Fruit fly (Drosophila melanogaster) whole organism, embryonic: ENCODE data around the gene Fpgs1.
A peak's percentile ranks its signal among the peaks of the same experiment; 100 is the strongest.

Experiments used
- CG10147 ChIP-seq: fragments of 200-800 bp; sonication (Bioruptor generic); optimal IDR thresholded peaks from 2 replicates; lab custom pipeline; 2019; ENCODE audit warnings: missing biosample characterization, mild to moderate bottlenecking, missing genetic modification characterization, moderate library complexity
- CG10431 ChIP-seq: fragments of 200-800 bp; sonication (Bioruptor generic); optimal IDR thresholded peaks from 3 replicates; lab custom pipeline; 2018; ENCODE audit warnings: missing biosample characterization, mild to moderate bottlenecking, missing genetic modification characterization
- CG12769 ChIP-seq: fragments of 200-800 bp; sonication (Bioruptor generic); optimal IDR thresholded peaks from 2 replicates; lab custom pipeline; 2019; ENCODE audit warnings: missing biosample characterization, mild to moderate bottlenecking, missing genetic modification characterization, moderate library complexity
- CG13287 ChIP-seq: fragments of 200-800 bp; sonication (Bioruptor generic); IDR thresholded peaks from 2 replicates; pipeline ENCODE4 v1.3.6; 2022; ENCODE audit warnings: missing biosample characterization, missing genetic modification characterization; ENCODE audit not compliant: partially characterized antibody
- CG13424 ChIP-seq: fragments of 200-800 bp; sonication (Bioruptor generic); optimal IDR thresholded peaks from 2 replicates; lab custom pipeline; 2019; ENCODE audit warnings: missing biosample characterization, mild to moderate bottlenecking, missing genetic modification characterization, moderate library complexity
- CG15514 ChIP-seq: fragments of 200-800 bp; sonication (Bioruptor generic); optimal IDR thresholded peaks from 3 replicates; lab custom pipeline; 2017; ENCODE audit warnings: missing biosample characterization, missing genetic modification characterization, mild to moderate bottlenecking, moderate library complexity, missing genetic modification reagents
- CG1603 ChIP-seq: fragments of 200-800 bp; sonication (Bioruptor generic); optimal IDR thresholded peaks from 2 replicates; lab custom pipeline; 2019; ENCODE audit warnings: missing biosample characterization, mild to moderate bottlenecking, missing genetic modification characterization, moderate library complexity
- CG17912 ChIP-seq: fragments of 200-800 bp; sonication (Bioruptor generic); optimal IDR thresholded peaks from 2 replicates; lab custom pipeline; 2018; ENCODE audit warnings: missing biosample characterization, mild to moderate bottlenecking, missing genetic modification characterization
- CG18262 ChIP-seq: fragments of 200-800 bp; optimal IDR thresholded peaks from 3 replicates; lab custom pipeline; 2019; ENCODE audit warnings: missing biosample characterization, mild to moderate bottlenecking, missing genetic modification characterization, moderate library complexity
- CG2875 ChIP-seq: fragments of 200-800 bp; sonication (Bioruptor generic); optimal IDR thresholded peaks from 2 replicates; lab custom pipeline; 2017; ENCODE audit warnings: missing biosample characterization, mild to moderate bottlenecking, missing genetic modification characterization, missing genetic modification reagents
- CG3281 ChIP-seq: fragments of 200-800 bp; sonication (Bioruptor generic); optimal IDR thresholded peaks from 3 replicates; lab custom pipeline; 2017; ENCODE audit warnings: missing biosample characterization, mild to moderate bottlenecking, missing genetic modification characterization
- CG4282 ChIP-seq: fragments of 200-800 bp; sonication (Bioruptor generic); optimal IDR thresholded peaks from 2 replicates; lab custom pipeline; 2016; ENCODE audit warnings: missing biosample characterization, missing genetic modification characterization
- CG4360 ChIP-seq: fragments of 200-800 bp; sonication (Bioruptor generic); IDR thresholded peaks from 2 replicates; pipeline ENCODE4 v1.3.6; 2022; ENCODE audit warnings: missing biosample characterization, missing genetic modification characterization
- CG4424 ChIP-seq: fragments of 200-800 bp; sonication (Bioruptor generic); optimal IDR thresholded peaks from 3 replicates; lab custom pipeline; 2016; ENCODE audit warnings: missing biosample characterization, missing genetic modification characterization
- CG7839 ChIP-seq: fragments of 200-800 bp; sonication (Bioruptor generic); optimal IDR thresholded peaks from 3 replicates; lab custom pipeline; 2018; ENCODE audit warnings: missing biosample characterization, mild to moderate bottlenecking, missing genetic modification characterization, moderate library complexity
- CG7963 ChIP-seq: fragments of 200-800 bp; sonication (Bioruptor generic); IDR thresholded peaks from 3 replicates; pipeline ENCODE4 v1.3.6; 2022; ENCODE audit warnings: missing biosample characterization, missing genetic modification characterization; ENCODE audit not compliant: partially characterized antibody
- CG9727 ChIP-seq: fragments of 200-800 bp; sonication (Bioruptor generic); optimal IDR thresholded peaks from 3 replicates; lab custom pipeline; 2017; ENCODE audit warnings: missing biosample characterization, mild to moderate bottlenecking, missing genetic modification characterization
- Dek ChIP-seq: fragments of 200-800 bp; sonication (Bioruptor generic); optimal IDR thresholded peaks from 3 replicates; lab custom pipeline; 2019; ENCODE audit warnings: missing biosample characterization, mild to moderate bottlenecking, missing genetic modification characterization, moderate library complexity
- Dp ChIP-seq: fragments of 200-800 bp; sonication (Bioruptor generic); optimal IDR thresholded peaks from 2 replicates; lab custom pipeline; 2018; ENCODE audit warnings: missing biosample characterization, mild to moderate bottlenecking, missing genetic modification characterization, moderate library complexity
- Drgx ChIP-seq: fragments of 200-800 bp; sonication (Bioruptor generic); IDR thresholded peaks from 2 replicates; pipeline ENCODE4 v1.3.6; 2022; ENCODE audit warnings: missing biosample characterization, missing genetic modification characterization
- HHEX ChIP-seq: fragments of 200-800 bp; sonication (Bioruptor generic); optimal IDR thresholded peaks from 3 replicates; lab custom pipeline; 2017; ENCODE audit warnings: missing biosample characterization, mild to moderate bottlenecking, missing genetic modification characterization, missing genetic modification reagents
- Hr3 ChIP-seq: fragments of 200-800 bp; sonication (Bioruptor generic); optimal IDR thresholded peaks from 3 replicates; lab custom pipeline; 2016; ENCODE audit warnings: missing biosample characterization, missing genetic modification characterization
- Hr39 ChIP-seq: fragments of >200 bp; optimal IDR thresholded peaks from 2 replicates; lab custom pipeline; 2017
- Oli ChIP-seq: fragments of 200-800 bp; sonication (Bioruptor generic); optimal IDR thresholded peaks from 2 replicates; lab custom pipeline; 2018; ENCODE audit warnings: missing biosample characterization, mild to moderate bottlenecking, missing genetic modification characterization, moderate library complexity
- Opbp ChIP-seq: fragments of 200-800 bp; sonication (Bioruptor generic); IDR thresholded peaks from 3 replicates; pipeline ENCODE4 v1.3.6; 2022; ENCODE audit warnings: missing biosample characterization, missing genetic modification characterization; ENCODE audit not compliant: partially characterized antibody
- Scr ChIP-seq: fragments of 200-800 bp; sonication (Bioruptor generic); IDR thresholded peaks from 2 replicates; pipeline ENCODE4 v1.3.6; 2022; ENCODE audit warnings: missing biosample characterization, missing genetic modification characterization; ENCODE audit not compliant: partially characterized antibody
- Six4 ChIP-seq: fragments of 200-800 bp; sonication (Bioruptor generic); optimal IDR thresholded peaks from 2 replicates; lab custom pipeline; 2016; ENCODE audit warnings: missing biosample characterization, missing genetic modification characterization
- Spps ChIP-seq: fragments of 200-800 bp; sonication (Bioruptor generic); optimal IDR thresholded peaks from 2 replicates; lab custom pipeline; 2018; ENCODE audit warnings: missing biosample characterization, mild to moderate bottlenecking, missing genetic modification characterization
- Stat92E ChIP-seq, 3 experiments: fragments of >200 bp in 2 of 3; fragments of 200-800 bp in 1 of 3; sonication (Bioruptor generic) in 1 of 3; optimal IDR thresholded peaks; 2 replicates each; lab custom pipeline; 2017 to 2019; ENCODE audit warnings: missing biosample characterization in 3 of 3, missing genetic modification characterization in 3 of 3, mild to moderate bottlenecking in 1 of 3, moderate library complexity in 1 of 3
- Taf1 ChIP-seq: fragments of 200-800 bp; sonication (Bioruptor generic); IDR thresholded peaks from 2 replicates; pipeline ENCODE4 v1.3.6; 2022; ENCODE audit warnings: missing biosample characterization, missing genetic modification characterization
- ara ChIP-seq: fragments of 200-800 bp; sonication (Bioruptor generic); IDR thresholded peaks from 2 replicates; pipeline ENCODE4 v1.3.6; 2022; ENCODE audit warnings: missing biosample characterization, missing genetic modification characterization
- ato ChIP-seq: fragments of 200-800 bp; sonication (Bioruptor generic); IDR thresholded peaks from 2 replicates; pipeline ENCODE4 v1.3.6; 2022; ENCODE audit warnings: missing biosample characterization, missing genetic modification characterization; ENCODE audit not compliant: partially characterized antibody
- cato ChIP-seq: fragments of 200-800 bp; sonication (Bioruptor generic); optimal IDR thresholded peaks from 2 replicates; lab custom pipeline; 2016; ENCODE audit warnings: missing biosample characterization, missing genetic modification characterization, borderline replicate concordance
- dmrt99B ChIP-seq: fragments of 200-800 bp; sonication (Bioruptor generic); optimal IDR thresholded peaks from 2 replicates; lab custom pipeline; 2018; ENCODE audit warnings: missing biosample characterization, mild to moderate bottlenecking, missing genetic modification characterization, moderate library complexity
- esg ChIP-seq: fragments of 200-800 bp; sonication (Bioruptor generic); conservative IDR thresholded peaks from 2 replicates; pipeline ENCODE4 v1.3.6; 2022; ENCODE audit warnings: missing biosample characterization, missing genetic modification characterization
- fu2 ChIP-seq: fragments of 200-800 bp; sonication (Bioruptor generic); optimal IDR thresholded peaks from 2 replicates; lab custom pipeline; 2016; ENCODE audit warnings: missing biosample characterization, missing genetic modification characterization
- gsb ChIP-seq: fragments of 200-800 bp; sonication (Bioruptor generic); IDR thresholded peaks from 2 replicates; pipeline ENCODE4 v1.3.6; 2022; ENCODE audit warnings: missing biosample characterization, missing genetic modification characterization
- hkb ChIP-seq, 2 experiments: fragments of 200-800 bp in 1 of 2; fragments of >200 bp in 1 of 2; sonication (Bioruptor generic) in 1 of 2; IDR thresholded peaks in 1 of 2; optimal IDR thresholded peaks in 1 of 2; 2 replicates each; pipeline versions ENCODE4 v1.3.6 to Lab custom; 2017 to 2022; ENCODE audit warnings: missing biosample characterization in 1 of 2, missing genetic modification characterization in 1 of 2
- lab ChIP-seq: fragments of 200-800 bp; sonication (Bioruptor generic); optimal IDR thresholded peaks from 3 replicates; lab custom pipeline; 2017; ENCODE audit warnings: missing biosample characterization, missing genetic modification characterization, mild to moderate bottlenecking, moderate library complexity, missing genetic modification reagents
- maf-S ChIP-seq: fragments of 200-800 bp; sonication (Bioruptor generic); optimal IDR thresholded peaks from 2 replicates; lab custom pipeline; 2016; ENCODE audit warnings: missing biosample characterization, missing genetic modification characterization
- pb ChIP-seq: fragments of 200-800 bp; sonication (Bioruptor generic); optimal IDR thresholded peaks from 3 replicates; lab custom pipeline; 2016; ENCODE audit warnings: missing biosample characterization, missing genetic modification characterization
- pnt ChIP-seq: fragments of 200-800 bp; sonication (Bioruptor generic); optimal IDR thresholded peaks from 3 replicates; lab custom pipeline; 2016; ENCODE audit warnings: missing biosample characterization, missing genetic modification characterization
- prd ChIP-seq, 3 experiments: fragments of >200 bp in 2 of 3; fragments of 200-800 bp in 1 of 3; sonication (Bioruptor generic) in 1 of 3; optimal IDR thresholded peaks in 2 of 3; IDR thresholded peaks in 1 of 3; 2 replicates in 2 of 3; 3 replicates in 1 of 3; pipeline versions ENCODE4 v1.3.6 to Lab custom; 2017 to 2022; ENCODE audit warnings: missing biosample characterization in 1 of 3, missing genetic modification characterization in 1 of 3
- sd ChIP-seq: fragments of 200-800 bp; sonication (Bioruptor generic); optimal IDR thresholded peaks from 3 replicates; lab custom pipeline; 2018; ENCODE audit warnings: missing biosample characterization, mild to moderate bottlenecking, missing genetic modification characterization, moderate library complexity
- sens ChIP-seq: fragments of 200-800 bp; sonication (Bioruptor generic); peaks from one replicate; lab custom pipeline; 2016; ENCODE audit warnings: missing biosample characterization, missing genetic modification characterization
- twi ChIP-seq: fragments of 200-800 bp; optimal IDR thresholded peaks from 2 replicates; lab custom pipeline; 2019; ENCODE audit warnings: missing biosample characterization, mild to moderate bottlenecking, missing genetic modification characterization, moderate library complexity
- unpg ChIP-seq: fragments of 200-800 bp; sonication (Bioruptor generic); optimal IDR thresholded peaks from 3 replicates; lab custom pipeline; 2018; ENCODE audit warnings: missing biosample characterization, mild to moderate bottlenecking, missing genetic modification characterization, moderate library complexity

The Fpgs1 gene

DNA sequence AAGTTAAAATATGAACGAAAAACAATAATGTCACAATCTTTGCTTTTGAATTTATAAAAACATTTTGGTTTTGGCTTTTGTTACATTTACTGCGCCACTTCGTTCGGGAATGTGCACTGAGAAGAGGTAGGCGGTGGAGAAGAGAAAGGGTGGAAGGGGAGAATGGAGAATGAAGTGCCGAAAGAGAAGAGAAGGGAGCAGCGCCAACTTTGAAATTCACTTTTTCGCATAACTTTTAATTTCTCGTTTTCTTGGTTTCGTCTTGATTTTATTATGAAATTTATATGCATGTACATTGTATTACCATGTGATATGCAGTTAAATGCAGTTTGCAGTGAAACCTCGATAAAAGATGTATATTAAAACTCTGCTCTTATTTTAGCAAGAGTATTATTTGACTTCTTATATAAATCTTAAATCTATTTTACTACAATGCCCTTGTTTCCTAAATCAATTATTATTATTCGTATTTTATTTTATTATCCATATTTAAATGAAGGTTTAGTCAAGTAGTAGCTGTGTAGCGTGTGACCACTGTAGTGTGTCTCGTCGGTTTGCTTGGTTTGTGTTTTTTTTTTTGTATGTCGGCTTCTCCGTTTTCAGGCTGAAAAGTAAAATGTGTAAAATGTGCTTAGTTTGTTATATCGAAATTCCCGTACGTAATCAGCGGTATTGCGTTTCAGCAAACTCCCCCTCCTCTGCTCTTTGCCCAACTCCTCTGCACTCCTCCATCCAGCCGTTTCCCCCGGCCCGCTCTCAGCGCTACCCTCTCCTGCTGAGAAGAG, 51.2 kb downstream of the Fpgs1 start (continued):
- no peak for TF ChIP-seq CG4424 (GFP tag; lab: Kevin White, UChicago)
- TF ChIP-seq CG4360: no peak
- TF ChIP-seq sens: peak; percentile 44
- TF ChIP-seq ara (GFP tag; lab: Robert Waterston, UW): no peak
- TF ChIP-seq CG10147 (GFP tag; lab: Kevin White, UChicago): no peak
- TF ChIP-seq Taf1 (GFP tag; lab: Robert Waterston, UW): no peak
- no peak for TF ChIP-seq fu2
- TF ChIP-seq Opbp: no peak
- TF ChIP-seq CG7839: peak; percentile 36
- TF ChIP-seq CG9727: peak; percentile 24
- no peak for TF ChIP-seq twi (tag; lab: Kevin White, UChicago)
- TF ChIP-seq Six4 (GFP tag; lab: Kevin White, UChicago): no peak
- TF ChIP-seq CG15514 (GFP tag; lab: Kevin White, UChicago): no peak
- no peak for TF ChIP-seq pnt (GFP tag; lab: Kevin White, UChicago)
- no peak for TF ChIP-seq prd (optimal IDR thresholded peaks at IDR 0.05; lab: Kevin White, UChicago)
- TF ChIP-seq prd (GFP tag; IDR thresholded peaks at IDR 0.05; lab: Robert Waterston, UW): peak; percentile 26; the same call in 1 of the 3 replicates
- TF ChIP-seq CG2875: no peak
- peak; percentile 19 for TF ChIP-seq unpg (GFP tag; lab: Kevin White, UChicago)
- no peak for TF ChIP-seq sd (tag; lab: Kevin White, UChicago)
- peak; percentile 7 for TF ChIP-seq CG13424 (tag; lab: Kevin White, UChicago)
- TF ChIP-seq CG7963 (GFP tag; lab: Robert Waterston, UW): no peak
- TF ChIP-seq CG13287: no peak
- no peak for TF ChIP-seq esg (GFP tag; lab: Robert Waterston, UW)
- TF ChIP-seq CG10431: no peak
- TF ChIP-seq lab (GFP tag; lab: Kevin White, UChicago): no peak
- no peak for TF ChIP-seq Dp (GFP tag; lab: Kevin White, UChicago)
- no peak for TF ChIP-seq maf-S (GFP tag; lab: Kevin White, UChicago)
- TF ChIP-seq Oli (tag; lab: Kevin White, UChicago): peak; percentile 13
- TF ChIP-seq CG1603 (tag; lab: Kevin White, UChicago): no peak
- no peak for TF ChIP-seq hkb (optimal IDR thresholded peaks at IDR 0.05; lab: Kevin White, UChicago)
- TF ChIP-seq hkb (GFP tag; IDR thresholded peaks at IDR 0.05; lab: Robert Waterston, UW): no peak
- no peak for TF ChIP-seq Spps (tag; lab: Kevin White, UChicago)
- peak; percentile 30 for TF ChIP-seq dmrt99B (tag; lab: Kevin White, UChicago)
- no peak for TF ChIP-seq gsb (GFP tag; lab: Robert Waterston, UW)
- no peak for TF ChIP-seq Dek (tag; lab: Kevin White, UChicago)
- TF ChIP-seq Drgx: peak; percentile 62
- TF ChIP-seq CG12769 (tag; lab: Kevin White, UChicago): no peak
- TF ChIP-seq HHEX (GFP tag; lab: Kevin White, UChicago): no peak
- no peak for TF ChIP-seq Stat92E (GFP tag; optimal IDR thresholded peaks at IDR 0.05; lab: Kevin White, UChicago)
- no peak for TF ChIP-seq Hr3
- no peak for TF ChIP-seq Hr39 (lab: Kevin White, UChicago)
- no peak for TF ChIP-seq CG3281 (GFP tag; lab: Kevin White, UChicago)
- no peak for TF ChIP-seq ato (GFP tag; lab: Robert Waterston, UW)
- TF ChIP-seq CG4282: no peak
- no peak for TF ChIP-seq Scr (GFP tag; lab: Robert Waterston, UW)
- TF ChIP-seq CG17912 (GFP tag; lab: Kevin White, UChicago): no peak
- no peak for TF ChIP-seq cato (GFP tag; lab: Kevin White, UChicago)
- TF ChIP-seq pb (GFP tag; lab: Kevin White, UChicago): no peak
- TF ChIP-seq CG18262 (tag; lab: Kevin White, UChicago): peak; percentile 35
